Fruit fly (Drosophila melanogaster): ENCODE data around the gene CG34043.
A peak's percentile ranks its signal among the peaks of the same experiment; 100 is the strongest.

Gene CG34043

dm6 chr2L:10249655-10250202 is 30.9 kb downstream of the CG34043 start:
- no peak for TF ChIP-seq CG9705 (GFP tag; optimal IDR thresholded peaks at IDR 0.05)
- no peak for TF ChIP-seq Rel (GFP tag; optimal IDR thresholded peaks at IDR 0.05)
- TF ChIP-seq Rel (tag; optimal IDR thresholded peaks at IDR 0.05) = peak; percentile 7

DNA sequence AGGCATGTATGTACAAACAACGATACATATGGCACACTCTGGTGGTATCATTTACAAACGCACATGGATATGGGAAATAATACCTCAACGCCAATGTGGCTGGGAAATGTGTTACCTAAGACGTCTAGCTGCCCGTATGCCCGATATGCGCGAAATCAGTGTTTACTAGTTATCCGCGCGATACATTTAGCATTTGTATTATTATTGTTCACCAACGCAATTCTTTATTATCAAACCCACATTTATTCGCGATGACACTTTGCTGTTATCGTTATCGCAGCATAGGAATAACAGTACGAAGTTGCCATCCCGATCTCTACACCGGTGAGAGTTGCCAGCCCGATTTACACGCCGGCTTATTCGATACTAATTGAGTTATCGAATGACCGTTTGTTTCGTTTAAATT is 33.9 kb downstream of the CG34043 start, which contains the start of gene chico:
TSS of gene chico (minus strand) at position 294 of the 406 bp plus-strand sequence.
- TF ChIP-seq Hr78 (GFP tag; optimal IDR thresholded peaks at IDR 0.05) (no peak), Rel (GFP tag; optimal IDR thresholded peaks at IDR 0.05) (no peak), Rel (tag; optimal IDR thresholded peaks at IDR 0.05) (peak; percentile 18), Mio (GFP tag; optimal IDR thresholded peaks at IDR 0.05) (no peak), psq (GFP tag; optimal IDR thresholded peaks at IDR 0.05) (no peak), Sp1 (GFP tag; optimal IDR thresholded peaks at IDR 0.05) (no peak), rgr (GFP tag; optimal IDR thresholded peaks at IDR 0.05) (no peak), ey (GFP tag; optimal IDR thresholded peaks at IDR 0.05) (no peak), tai (GFP tag; optimal IDR thresholded peaks at IDR 0.05) (no peak), N (GFP tag; optimal IDR thresholded peaks at IDR 0.05) (no peak), h (GFP tag; optimal IDR thresholded peaks at IDR 0.05) (no peak), woc (GFP tag; optimal IDR thresholded peaks at IDR 0.05) (no peak), pan (optimal IDR thresholded peaks at IDR 0.05) (no peak), Vsx2 (GFP tag; optimal IDR thresholded peaks at IDR 0.05; ENCODE audit: partially characterized antibody) (no peak), foxo (GFP tag; optimal IDR thresholded peaks at IDR 0.05) (no peak), Hr83 (GFP tag; optimal IDR thresholded peaks at IDR 0.05; ENCODE audit: poor library complexity, severe bottlenecking) (peak; percentile 4), dsf (GFP tag; optimal IDR thresholded peaks at IDR 0.05; ENCODE audit: borderline replicate concordance) (no peak), Myc (optimal IDR thresholded peaks at IDR 0.05) (peak; percentile 38), lola (GFP tag; optimal IDR thresholded peaks at IDR 0.05) (no peak), sv (GFP tag; optimal IDR thresholded peaks at IDR 0.05) (no peak), CG9705 (GFP tag; optimal IDR thresholded peaks at IDR 0.05) (no peak), jim (GFP tag; optimal IDR thresholded peaks at IDR 0.05) (no peak), Jra (GFP tag; optimal IDR thresholded peaks at IDR 0.05) (peak; percentile 22), sage (GFP tag; optimal IDR thresholded peaks at IDR 0.05) (no peak)

dm6 chr2L:10238726-10239652 is 41.7 kb downstream of the CG34043 start, which contains the start of gene me31B:
Gene me31B (plus strand): TSS chr2L:10239341.
- TF ChIP-seq Myc (optimal IDR thresholded peaks at IDR 0.05) (no peak), CG32264 (GFP tag; optimal IDR thresholded peaks at IDR 0.05) (no peak), sv (GFP tag; optimal IDR thresholded peaks at IDR 0.05) (no peak), ey (GFP tag; optimal IDR thresholded peaks at IDR 0.05) (no peak), Vsx2 (GFP tag; optimal IDR thresholded peaks at IDR 0.05; ENCODE audit: partially characterized antibody) (no peak), Hnf4 (GFP tag; optimal IDR thresholded peaks at IDR 0.05) (peak; percentile 1), psq (GFP tag; optimal IDR thresholded peaks at IDR 0.05) (no peak), woc (GFP tag; optimal IDR thresholded peaks at IDR 0.05) (peak; percentile 76), usp (GFP tag; optimal IDR thresholded peaks at IDR 0.05) (no peak), HLH106 (tag; optimal IDR thresholded peaks at IDR 0.05) (no peak), Dfd (GFP tag; optimal IDR thresholded peaks at IDR 0.05) (no peak), Abd-B (GFP tag; optimal IDR thresholded peaks at IDR 0.05) (no peak), Jra (GFP tag; optimal IDR thresholded peaks at IDR 0.05) (no peak), lola (GFP tag; optimal IDR thresholded peaks at IDR 0.05) (no peak), CrebA (GFP tag; optimal IDR thresholded peaks at IDR 0.05; ENCODE audit: borderline replicate concordance) (no peak), Sp1 (GFP tag; optimal IDR thresholded peaks at IDR 0.05) (no peak), OdsH (GFP tag; optimal IDR thresholded peaks at IDR 0.05) (no peak)

DNA sequence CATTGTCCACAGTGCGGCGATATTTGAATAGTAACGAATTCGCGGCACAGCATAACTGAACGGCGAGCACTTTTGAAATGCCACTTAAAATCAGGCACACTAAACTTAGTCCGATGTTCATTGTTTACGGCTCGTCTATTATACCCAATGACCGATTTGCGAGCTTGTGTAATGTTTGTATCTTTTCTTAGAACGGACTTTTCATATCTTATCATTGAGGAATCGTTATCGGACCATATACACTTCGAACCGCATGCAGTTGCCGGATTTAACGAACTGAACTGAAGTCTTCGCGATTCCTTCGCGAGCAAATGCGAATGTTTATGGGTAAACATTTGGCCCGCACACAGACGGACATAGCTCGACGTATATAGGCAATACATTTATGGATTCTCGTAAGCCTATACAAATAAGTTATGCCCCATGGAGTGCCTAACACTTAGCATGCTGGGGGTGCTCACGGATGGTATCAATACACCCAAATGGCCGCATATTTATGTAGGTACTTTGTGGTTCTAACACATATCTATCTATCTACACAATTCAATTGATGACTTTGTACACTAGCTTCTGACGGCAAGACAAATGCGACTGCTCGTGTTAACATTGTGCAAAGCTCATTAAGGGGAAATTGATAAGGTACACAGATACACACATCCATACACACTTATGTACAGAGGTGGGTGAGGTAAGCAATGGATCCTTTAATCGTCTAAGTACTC is 42.8 kb downstream of the CG34043 start, which contains the start of gene mthl15:
TSS of gene mthl15 (minus strand) at position 593 of the 722 bp plus-strand sequence.
- TF ChIP-seq psq (GFP tag; optimal IDR thresholded peaks at IDR 0.05) (no peak), OdsH (GFP tag; optimal IDR thresholded peaks at IDR 0.05) (no peak), foxo (GFP tag; optimal IDR thresholded peaks at IDR 0.05) (no peak), Hnf4 (GFP tag; optimal IDR thresholded peaks at IDR 0.05) (no peak), Myc (optimal IDR thresholded peaks at IDR 0.05) (no peak), CG32264 (GFP tag; optimal IDR thresholded peaks at IDR 0.05) (no peak), Hr83 (GFP tag; optimal IDR thresholded peaks at IDR 0.05; ENCODE audit: poor library complexity, severe bottlenecking) (no peak), Dif (GFP tag; optimal IDR thresholded peaks at IDR 0.05; ENCODE audit: partially characterized antibody) (no peak), rgr (GFP tag; optimal IDR thresholded peaks at IDR 0.05) (no peak), fru (GFP tag; optimal IDR thresholded peaks at IDR 0.05) (no peak), tai (GFP tag; optimal IDR thresholded peaks at IDR 0.05) (no peak), dl (GFP tag; optimal IDR thresholded peaks at IDR 0.05; ENCODE audit: insufficient read depth in 1 of 2, partially characterized antibody in 2 of 2) (no peak), CG9705 (GFP tag; optimal IDR thresholded peaks at IDR 0.05) (no peak), h (GFP tag; optimal IDR thresholded peaks at IDR 0.05) (no peak), dsf (GFP tag; optimal IDR thresholded peaks at IDR 0.05; ENCODE audit: borderline replicate concordance) (no peak), br (GFP tag; optimal IDR thresholded peaks at IDR 0.05) (no peak), Sp1 (GFP tag; optimal IDR thresholded peaks at IDR 0.05) (no peak)
